Fruit fly (Drosophila melanogaster) whole organism, prepupa: ENCODE measurements around the gene CG32668.

Source experiments
- Blimp-1 ChIP-seq: fragments of 200-800 bp; sonication (Bioruptor generic); optimal IDR thresholded peaks from 3 replicates; lab custom pipeline; 2017; ENCODE audit warnings: missing biosample characterization, missing genetic modification characterization, mild to moderate bottlenecking, moderate library complexity, missing genetic modification reagents
- CG10669 ChIP-seq: fragments of 200-800 bp; sonication (Bioruptor generic); optimal IDR thresholded peaks from 3 replicates; lab custom pipeline; 2018; ENCODE audit warnings: missing biosample characterization, mild to moderate bottlenecking, missing genetic modification characterization, moderate library complexity
- CG11294 ChIP-seq: fragments of 200-800 bp; sonication (Bioruptor generic); IDR thresholded peaks from 2 replicates; pipeline ENCODE4 v1.3.6; 2022; ENCODE audit warnings: missing biosample characterization, missing genetic modification characterization
- CG11902 ChIP-seq: fragments of 200-800 bp; sonication (Bioruptor generic); optimal IDR thresholded peaks from 3 replicates; lab custom pipeline; 2016; ENCODE audit warnings: missing biosample characterization, missing genetic modification characterization
- CG15336 ChIP-seq: fragments of 200-800 bp; sonication (Bioruptor generic); IDR thresholded peaks from 2 replicates; pipeline ENCODE4 v1.3.6; 2022; ENCODE audit warnings: missing biosample characterization, missing genetic modification characterization
- CG31627 ChIP-seq: fragments of 200-800 bp; sonication (Bioruptor generic); optimal IDR thresholded peaks from 3 replicates; lab custom pipeline; 2016; ENCODE audit warnings: missing biosample characterization, missing genetic modification characterization
- CG34406 ChIP-seq: fragments of 200-800 bp; sonication (Bioruptor generic); optimal IDR thresholded peaks from 3 replicates; lab custom pipeline; 2016; ENCODE audit warnings: missing biosample characterization, missing genetic modification characterization
- CG3919 ChIP-seq: fragments of 200-800 bp; sonication (Bioruptor generic); optimal IDR thresholded peaks from 3 replicates; lab custom pipeline; 2016; ENCODE audit warnings: missing biosample characterization, missing genetic modification characterization
- CG6276 ChIP-seq: fragments of 200-800 bp; sonication (Bioruptor generic); optimal IDR thresholded peaks from 2 replicates; lab custom pipeline; 2017; ENCODE audit warnings: missing biosample characterization, mild to moderate bottlenecking, missing genetic modification characterization
- CG6792 ChIP-seq: fragments of 200-800 bp; sonication (Bioruptor generic); optimal IDR thresholded peaks from 3 replicates; lab custom pipeline; 2016; ENCODE audit warnings: missing biosample characterization, missing genetic modification characterization
- CG8119 ChIP-seq: fragments of 200-800 bp; sonication (Bioruptor generic); IDR thresholded peaks from 3 replicates; pipeline ENCODE4 v1.3.6; 2022; ENCODE audit warnings: missing biosample characterization, missing genetic modification characterization
- CG9139 ChIP-seq: fragments of 200-800 bp; sonication (Bioruptor generic); optimal IDR thresholded peaks from 3 replicates; lab custom pipeline; 2017; ENCODE audit warnings: missing biosample characterization, mild to moderate bottlenecking, missing genetic modification characterization
- Eip78C ChIP-seq: fragments of 200-800 bp; sonication (Bioruptor generic); peaks from one replicate; lab custom pipeline; 2016; ENCODE audit warnings: missing biosample characterization, missing genetic modification characterization
- Ets21C ChIP-seq: fragments of 200-800 bp; sonication (Bioruptor generic); optimal IDR thresholded peaks from 3 replicates; lab custom pipeline; 2016; ENCODE audit warnings: missing biosample characterization, missing genetic modification characterization
- Ets96B ChIP-seq: fragments of 200-800 bp; optimal IDR thresholded peaks from 2 replicates; lab custom pipeline; 2019; ENCODE audit warnings: missing biosample characterization, mild to moderate bottlenecking, missing genetic modification characterization, moderate library complexity
- Hr38 ChIP-seq: sonication (Bioruptor generic); optimal IDR thresholded peaks from 2 replicates; lab custom pipeline; 2016; ENCODE audit warnings: missing biosample characterization, missing genetic modification characterization
- Hr39 ChIP-seq: fragments of 200-800 bp; sonication (Bioruptor generic); optimal IDR thresholded peaks from 2 replicates; lab custom pipeline; 2016; ENCODE audit warnings: missing biosample characterization, missing genetic modification characterization
- OdsH ChIP-seq: fragments of 200-800 bp; sonication (Bioruptor generic); optimal IDR thresholded peaks from 3 replicates; lab custom pipeline; 2016; ENCODE audit warnings: missing biosample characterization, missing genetic modification characterization
- Sox102F ChIP-seq: fragments of 200-800 bp; sonication (Bioruptor generic); optimal IDR thresholded peaks from 2 replicates; lab custom pipeline; 2016; ENCODE audit warnings: missing biosample characterization, mild to moderate bottlenecking, missing genetic modification characterization
- Sox14 ChIP-seq: fragments of 200-800 bp; sonication (Bioruptor generic); optimal IDR thresholded peaks from 3 replicates; lab custom pipeline; 2016; ENCODE audit warnings: missing biosample characterization, missing genetic modification characterization
- acj6 ChIP-seq: fragments of 200-800 bp; sonication (Bioruptor generic); optimal IDR thresholded peaks from 3 replicates; lab custom pipeline; 2016; ENCODE audit warnings: missing biosample characterization, missing genetic modification characterization
- cyc ChIP-seq: fragments of 200-800 bp; sonication (Bioruptor generic); optimal IDR thresholded peaks from 3 replicates; lab custom pipeline; 2016; ENCODE audit warnings: missing biosample characterization, missing genetic modification characterization
- dsx ChIP-seq: fragments of 200-800 bp; optimal IDR thresholded peaks from 3 replicates; lab custom pipeline; 2019; ENCODE audit warnings: missing biosample characterization, mild to moderate bottlenecking, missing genetic modification characterization, moderate library complexity; ENCODE audit not compliant: poor library complexity, severe bottlenecking
- eg ChIP-seq: fragments of 200-800 bp; sonication (Bioruptor generic); IDR thresholded peaks from 3 replicates; pipeline ENCODE4 v1.3.6; 2022; ENCODE audit warnings: missing biosample characterization, missing genetic modification characterization
- lz ChIP-seq: fragments of 200-800 bp; sonication (Bioruptor generic); optimal IDR thresholded peaks from 3 replicates; lab custom pipeline; 2016; ENCODE audit warnings: missing biosample characterization, missing genetic modification characterization
- net ChIP-seq: fragments of 200-800 bp; sonication (Bioruptor generic); optimal IDR thresholded peaks from 3 replicates; lab custom pipeline; 2016; ENCODE audit warnings: missing biosample characterization, missing genetic modification characterization
- pdm3 ChIP-seq: fragments of 200-800 bp; sonication (Bioruptor generic); optimal IDR thresholded peaks from 3 replicates; lab custom pipeline; 2016; ENCODE audit warnings: missing biosample characterization, missing genetic modification characterization
- salr ChIP-seq, 2 experiments: fragments of 200-800 bp; sonication (Bioruptor generic); optimal IDR thresholded peaks; 3 replicates each; lab custom pipeline; 2016 to 2018; ENCODE audit warnings: missing biosample characterization in 2 of 2, missing genetic modification characterization in 2 of 2, mild to moderate bottlenecking in 1 of 2
- spab ChIP-seq: fragments of 200-800 bp; sonication (Bioruptor generic); optimal IDR thresholded peaks from 2 replicates; lab custom pipeline; 2017; ENCODE audit warnings: missing biosample characterization, mild to moderate bottlenecking, missing genetic modification characterization, missing genetic modification reagents
- svp ChIP-seq: fragments of 200-800 bp; sonication (Bioruptor generic); peaks from one replicate; lab custom pipeline; 2016; ENCODE audit warnings: missing biosample characterization, missing genetic modification characterization

Gene CG32668

DNA sequence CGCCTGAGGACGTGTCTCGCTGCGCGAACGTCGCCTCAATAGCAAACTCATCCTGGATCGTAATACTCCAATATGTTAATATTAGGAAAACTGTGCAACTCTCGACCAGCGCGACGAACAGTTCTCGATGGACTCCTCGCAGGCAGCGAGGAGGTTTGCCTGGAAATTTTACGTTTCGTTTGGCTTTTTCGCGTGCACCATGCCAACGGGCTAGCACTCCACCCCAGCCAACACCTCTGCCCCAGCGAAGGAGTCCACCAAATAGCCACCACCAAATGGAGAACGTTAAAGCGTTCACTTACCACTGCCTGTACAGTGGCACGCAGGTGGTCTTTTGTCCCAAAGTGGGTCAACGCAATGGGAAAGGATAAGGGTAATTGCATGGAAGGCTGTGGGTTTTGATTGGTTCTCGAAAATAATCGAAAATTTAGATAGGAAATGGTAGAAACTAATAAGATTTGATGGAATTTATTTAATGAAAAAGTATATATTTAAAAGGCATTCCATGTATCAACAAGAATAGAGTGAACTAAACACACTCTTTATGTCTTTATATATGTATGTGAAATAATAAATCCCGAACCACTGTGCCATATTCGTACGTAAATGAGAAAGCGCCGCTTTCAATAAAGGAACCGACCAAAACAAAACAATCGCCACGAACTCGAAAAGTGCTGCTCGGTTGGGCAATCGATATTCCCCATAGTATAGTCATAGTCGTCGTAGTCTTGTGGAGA lies at the start of gene CG32668:
CG32668 (minus strand) TSS at position 51 of the 737 bp plus-strand sequence.
- peak; percentile 57 for TF ChIP-seq Eip78C (GFP tag; lab: Kevin White, UChicago)
- no peak for TF ChIP-seq dsx (GFP tag; lab: Kevin White, UChicago)

DNA sequence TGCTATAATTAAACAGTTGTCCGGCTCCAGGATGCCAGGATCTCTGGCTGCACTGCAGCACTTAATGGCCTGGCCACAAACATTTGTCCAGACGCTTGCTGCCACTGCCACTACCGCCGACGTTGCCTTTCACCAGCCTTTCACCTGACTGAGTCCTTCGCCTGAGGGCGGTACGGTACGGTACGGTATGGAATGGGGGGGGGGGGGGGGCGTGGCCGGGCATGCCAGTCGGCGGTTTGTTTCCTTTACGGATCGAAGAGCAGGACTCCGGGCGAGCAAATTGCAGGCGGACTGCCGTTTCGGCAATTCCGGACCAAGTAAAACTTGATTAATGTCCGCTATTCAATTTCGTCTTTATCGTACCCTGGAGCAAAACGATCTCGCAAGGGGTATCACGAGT lies 43.5 kb upstream of the CG32668 start:
- TF ChIP-seq Sox102F (GFP tag; lab: Kevin White, UChicago) (no peak), spab (no peak), CG11294 (GFP tag; lab: Robert Waterston, UW) (no peak), acj6 (no peak)
- TF ChIP-seq, all 60 proteins: peak for 0

DNA sequence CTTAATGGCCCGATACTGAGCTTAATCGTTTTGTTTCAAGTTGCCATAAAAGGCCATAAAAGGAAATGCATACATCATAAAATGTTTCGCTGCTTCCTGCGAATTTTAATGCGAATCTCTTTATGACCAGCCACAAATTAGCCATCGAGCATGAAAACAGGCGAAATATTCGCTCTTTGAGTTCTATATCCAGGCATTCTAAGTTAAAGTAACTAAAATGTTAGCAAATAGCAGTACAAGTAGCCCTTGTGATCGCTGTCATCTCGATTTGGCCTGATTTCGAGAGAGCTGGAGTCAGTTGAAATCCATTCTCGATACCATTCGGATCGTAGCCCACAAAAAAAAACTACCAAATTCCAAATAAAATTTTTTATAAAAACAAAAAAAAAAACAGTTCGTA lies 42.4 kb upstream of the CG32668 start, which contains the start of gene CG11106:
CG11106 (plus strand) TSS at position 301 of the 400 bp plus-strand sequence.
- no peak for TF ChIP-seq Sox14
- no peak for TF ChIP-seq CG15336 (GFP tag; lab: Robert Waterston, UW)
- no peak for TF ChIP-seq lz (GFP tag; lab: Kevin White, UChicago)
- TF ChIP-seq Hr39 (GFP tag; lab: Kevin White, UChicago), result no peak
- no peak for TF ChIP-seq Hr38 (GFP tag; lab: Kevin White, UChicago)
- TF ChIP-seq, all 60 proteins: peak for 0

DNA sequence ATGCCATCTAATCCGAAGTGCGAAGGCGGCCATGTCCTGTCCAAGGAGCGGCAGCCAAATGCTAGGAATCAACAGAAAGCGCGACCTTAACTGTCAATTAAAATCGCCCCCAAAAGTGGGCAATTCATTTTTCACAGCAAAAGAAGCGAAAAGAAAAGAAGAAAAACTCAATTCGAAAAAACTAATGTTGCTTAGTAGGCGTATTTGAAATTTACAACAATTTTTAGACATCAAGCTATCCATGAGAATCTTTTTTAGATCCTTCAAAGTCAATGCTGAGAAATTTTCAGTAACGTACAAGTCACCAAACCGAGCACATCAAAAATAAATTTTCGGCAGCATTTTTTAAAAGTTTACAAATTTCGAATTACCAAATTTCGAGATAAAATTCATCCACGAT lies 23.1 kb upstream of the CG32668 start, which contains the start of gene CG15200:
CG15200 (plus strand) TSS at position 301 of the 400 bp plus-strand sequence.
- TF ChIP-seq OdsH (GFP tag; lab: Kevin White, UChicago), result no peak
- no peak for TF ChIP-seq cyc (GFP tag; lab: Kevin White, UChicago)
- no peak for TF ChIP-seq CG31627 (GFP tag; lab: Kevin White, UChicago)

DNA sequence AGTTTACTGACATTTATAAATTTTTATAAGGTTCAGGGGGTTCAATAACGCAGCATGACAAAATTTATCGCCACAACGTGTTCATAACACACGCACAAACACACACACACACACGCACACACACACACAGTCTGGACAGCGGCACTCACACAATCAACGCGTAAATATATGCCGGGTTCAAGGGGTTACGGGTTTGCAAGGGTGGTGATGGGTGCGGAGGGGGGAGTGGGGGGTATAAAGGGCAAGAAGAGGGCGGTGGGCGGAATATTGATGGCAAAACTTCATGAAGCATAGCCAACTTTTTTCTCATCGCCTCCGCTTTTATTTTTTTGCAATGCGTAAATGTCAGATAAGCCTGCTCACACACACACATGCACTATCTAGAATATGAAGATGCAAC lies 16.5 kb upstream of the CG32668 start:
- TF ChIP-seq svp (GFP tag; lab: Kevin White, UChicago) (peak; percentile 23), Blimp-1 (GFP tag; lab: Kevin White, UChicago) (no peak)

DNA sequence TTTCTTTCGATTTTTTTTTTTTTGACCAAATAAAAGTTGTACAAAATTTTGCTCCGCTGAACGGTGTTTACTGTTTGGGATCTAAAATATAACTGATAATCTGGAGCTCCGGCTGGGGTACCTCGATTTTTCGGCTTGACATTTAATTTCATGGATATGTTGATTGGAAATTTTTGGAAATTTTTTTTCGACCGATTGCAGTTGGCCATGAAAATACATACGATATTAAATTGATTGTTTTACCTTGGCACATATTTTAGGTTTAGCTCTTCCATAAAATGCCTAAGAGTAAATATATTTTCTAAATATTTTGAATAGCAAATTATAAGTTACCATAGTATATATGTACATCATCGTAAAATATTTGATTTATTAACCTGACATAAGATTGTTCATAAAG lies 11.0 kb upstream of the CG32668 start, which contains the start of gene CG1394:
CG1394 (minus strand) TSS at position 101 of the 400 bp plus-strand sequence.
- no peak for TF ChIP-seq Eip78C (GFP tag; lab: Kevin White, UChicago)
- TF ChIP-seq CG6792 (GFP tag; lab: Kevin White, UChicago), result no peak
- no peak for TF ChIP-seq net (GFP tag; lab: Kevin White, UChicago)
- TF ChIP-seq CG6276 (GFP tag; lab: Kevin White, UChicago), result no peak
- TF ChIP-seq CG11902, result no peak
- TF ChIP-seq CG8119 (GFP tag; lab: Robert Waterston, UW), result no peak
- TF ChIP-seq salr (GFP tag; optimal IDR thresholded peaks at IDR 0.05; lab: Kevin White, UChicago), result no peak
- no peak for TF ChIP-seq CG15336 (GFP tag; lab: Robert Waterston, UW)
- TF ChIP-seq Ets21C, result no peak
- no peak for TF ChIP-seq Hr39 (GFP tag; lab: Kevin White, UChicago)
- no peak for TF ChIP-seq CG9139 (GFP tag; lab: Kevin White, UChicago)
- TF ChIP-seq CG31627 (GFP tag; lab: Kevin White, UChicago), result no peak
- no peak for TF ChIP-seq CG10669 (GFP tag; lab: Kevin White, UChicago)
- no peak for TF ChIP-seq Ets96B
- TF ChIP-seq pdm3, result no peak

DNA sequence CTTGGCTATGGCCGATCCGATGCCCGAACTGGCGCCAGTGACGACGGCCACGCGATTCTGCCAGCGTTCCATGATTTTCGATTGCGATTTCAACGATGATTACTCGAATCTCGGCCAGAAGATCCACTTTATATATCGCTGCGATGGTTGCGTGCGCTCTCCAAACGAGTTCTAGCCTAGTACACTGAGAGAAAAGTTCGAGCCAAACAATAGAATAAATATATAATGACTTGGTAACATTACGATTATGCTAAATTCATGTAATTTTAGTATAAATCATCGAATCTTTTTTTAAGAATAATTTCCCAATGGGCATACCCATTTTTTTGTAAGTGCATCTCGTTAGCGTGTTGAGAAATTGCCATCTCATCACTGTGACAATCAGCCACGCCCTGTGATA lies 9.4 kb upstream of the CG32668 start, which contains the start of gene Antdh:
Antdh (minus strand) TSS at position 101 of the 400 bp plus-strand sequence.
- TF ChIP-seq CG3919 (GFP tag; lab: Kevin White, UChicago) (peak; percentile 12), CG31627 (GFP tag; lab: Kevin White, UChicago) (no peak), salr (GFP tag; optimal IDR thresholded peaks at IDR 0.05; lab: Kevin White, UChicago) (no peak), Eip78C (GFP tag; lab: Kevin White, UChicago) (peak; percentile 46), CG9139 (GFP tag; lab: Kevin White, UChicago) (no peak), eg (GFP tag; lab: Robert Waterston, UW) (0 out of 3 replicates have a peak, but pooled peaks have one; percentile 37), Sox14 (no peak), CG34406 (GFP tag; lab: Kevin White, UChicago) (no peak)
- TF ChIP-seq, all 60 proteins: peak for 3
